Fruit fly (Drosophila melanogaster): ENCODE data around the gene Meics.
A peak's percentile ranks its signal among the peaks of the same experiment; 100 is the strongest.

Meics gene

DNA sequence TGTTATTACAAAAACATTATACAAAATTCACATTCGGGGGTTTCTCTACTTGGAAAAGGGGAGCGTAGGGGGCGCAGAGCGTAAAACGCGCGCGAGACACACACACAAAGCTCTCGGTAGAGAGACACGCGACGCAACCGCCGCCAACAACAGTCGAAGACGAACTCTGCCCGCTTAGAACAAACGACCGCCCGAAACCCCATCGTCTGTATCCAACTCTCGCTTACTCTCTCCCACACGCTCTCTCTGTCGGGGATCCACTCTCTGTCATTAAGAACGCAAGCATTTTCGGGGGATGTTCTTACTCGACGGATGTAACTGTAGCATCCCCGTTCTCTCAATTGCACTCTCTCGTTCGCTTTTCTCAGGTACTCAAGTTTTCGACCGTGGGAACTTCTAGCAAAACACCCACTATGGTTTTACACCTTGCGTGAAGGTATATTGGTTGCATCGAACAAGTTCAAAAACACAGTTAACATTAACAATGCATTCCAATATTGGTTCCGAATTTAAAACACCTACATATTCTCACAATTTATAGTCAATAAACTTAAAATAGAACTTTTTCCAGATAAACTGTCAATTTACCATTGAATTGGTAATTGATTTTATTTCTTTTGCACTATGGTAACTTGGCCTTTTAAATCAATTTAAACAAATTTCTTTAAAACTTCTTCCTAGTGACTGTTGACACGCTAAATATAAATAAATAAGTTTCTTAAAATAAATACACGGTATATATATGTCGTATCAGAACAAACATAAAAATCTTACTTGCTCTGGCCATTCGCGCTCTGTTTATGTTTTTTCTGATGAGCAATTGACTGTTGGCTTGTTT is 44.5 kb downstream of the Meics start:
- peak in 1 of 3 experiments; percentile 96 for TF ChIP-seq lola (GFP tag; optimal IDR thresholded peaks at IDR 0.05)
- peak; percentile 92 for TF ChIP-seq CG13624 (GFP tag; optimal IDR thresholded peaks at IDR 0.05)
- peak; percentile 94 for TF ChIP-seq Hsf (GFP tag; optimal IDR thresholded peaks at IDR 0.05)
- no peak for TF ChIP-seq sim (GFP tag; IDR thresholded peaks at IDR 0.05)
- peak; percentile 84 for TF ChIP-seq kay (GFP tag; optimal IDR thresholded peaks at IDR 0.05)
- TF ChIP-seq CG13123 (GFP tag; optimal IDR thresholded peaks at IDR 0.05) = peak; percentile 84
- peak; percentile 82 for TF ChIP-seq CG11723 (GFP tag; optimal IDR thresholded peaks at IDR 0.05)
- TF ChIP-seq CG2202 (tag; optimal IDR thresholded peaks at IDR 0.05) = peak; percentile 86
- peak; percentile 92 for TF ChIP-seq D19A (tag; optimal IDR thresholded peaks at IDR 0.05)
- peak; percentile 61 for TF ChIP-seq B-H1 (GFP tag; IDR thresholded peaks at IDR 0.05)
- peak; percentile 95 for TF ChIP-seq Oli (tag; optimal IDR thresholded peaks at IDR 0.05)
- peak; percentile 85 for TF ChIP-seq Rfx (GFP tag; IDR thresholded peaks at IDR 0.05)
- TF ChIP-seq hkb (optimal IDR thresholded peaks at IDR 0.05) = no peak
- peak; percentile 70 for TF ChIP-seq hkb (GFP tag; IDR thresholded peaks at IDR 0.05)
- peak; percentile 46 for TF ChIP-seq unc-4 (GFP tag; IDR thresholded peaks at IDR 0.05; ENCODE audit: partially characterized antibody)
- peak; percentile 89 for TF ChIP-seq CG8388 (GFP tag; optimal IDR thresholded peaks at IDR 0.05)
- peak; percentile 95 for TF ChIP-seq Meics (GFP tag; optimal IDR thresholded peaks at IDR 0.05)
- peak; percentile 86 for TF ChIP-seq HHEX (GFP tag; optimal IDR thresholded peaks at IDR 0.05)
- peak; percentile 76 for TF ChIP-seq HLHmδ (GFP tag; optimal IDR thresholded peaks at IDR 0.05)
- TF ChIP-seq grau (tag; optimal IDR thresholded peaks at IDR 0.05) = peak; percentile 94
- peak; percentile 22; the same call in 1 of the 2 replicates for TF ChIP-seq Doc2 (GFP tag; IDR thresholded peaks at IDR 0.05)
- peak; percentile 99 for TF ChIP-seq sens (GFP tag)
- peak; percentile 91 for TF ChIP-seq slp2 (GFP tag; optimal IDR thresholded peaks at IDR 0.05)
- no peak for TF ChIP-seq gce (GFP tag; IDR thresholded peaks at IDR 0.05)
- peak; percentile 92 for TF ChIP-seq tin (GFP tag; optimal IDR thresholded peaks at IDR 0.05)
- TF ChIP-seq CG9215 (GFP tag; IDR thresholded peaks at IDR 0.05) = peak; percentile 82
- TF ChIP-seq nom (GFP tag; optimal IDR thresholded peaks at IDR 0.05) = peak; percentile 39
- TF ChIP-seq CG18599 (GFP tag; optimal IDR thresholded peaks at IDR 0.05) = peak; percentile 93
- TF ChIP-seq bbx (GFP tag; IDR thresholded peaks at IDR 0.05; ENCODE audit: partially characterized antibody) = peak; percentile 56
- TF ChIP-seq CG1233 (GFP tag; optimal IDR thresholded peaks at IDR 0.05) = peak; percentile 93
- TF ChIP-seq tna (GFP tag; IDR thresholded peaks at IDR 0.05; ENCODE audit: partially characterized antibody) = no peak; the same call in 1 of the 2 replicates
- TF ChIP-seq CG17612 (GFP tag; IDR thresholded peaks at IDR 0.05) = peak; percentile 47
- TF ChIP-seq dmrt11E (tag; optimal IDR thresholded peaks at IDR 0.05) = peak; percentile 94
- peak; percentile 42 for TF ChIP-seq CG7987 (GFP tag; optimal IDR thresholded peaks at IDR 0.05)
- peak; percentile 70; the same call in 1 of the 2 replicates for TF ChIP-seq ranshi (GFP tag; IDR thresholded peaks at IDR 0.05)
- TF ChIP-seq otp (GFP tag; IDR thresholded peaks at IDR 0.05) = peak; percentile 48; the same call in 1 of the 3 replicates
- peak; percentile 91 for TF ChIP-seq Max (GFP tag; optimal IDR thresholded peaks at IDR 0.05)
- TF ChIP-seq CG15269 (tag; optimal IDR thresholded peaks at IDR 0.05) = peak; percentile 90
- TF ChIP-seq pho (GFP tag; optimal IDR thresholded peaks at IDR 0.05) = peak; percentile 90
- peak; percentile 94 for TF ChIP-seq BtbVII (GFP tag; optimal IDR thresholded peaks at IDR 0.05)
- TF ChIP-seq CG7271 (tag; optimal IDR thresholded peaks at IDR 0.05) = peak; percentile 58
- no peak for TF ChIP-seq ham (GFP tag; IDR thresholded peaks at IDR 0.05)
- peak; percentile 70 for TF ChIP-seq psq (GFP tag; optimal IDR thresholded peaks at IDR 0.05)
- peak; percentile 70 for TF ChIP-seq Lhr (GFP tag; optimal IDR thresholded peaks at IDR 0.05)
- peak; percentile 93 for TF ChIP-seq cwo (GFP tag; optimal IDR thresholded peaks at IDR 0.05)
- TF ChIP-seq al (GFP tag; IDR thresholded peaks at IDR 0.05) = peak; percentile 80
- peak; percentile 61 for TF ChIP-seq CG10431 (GFP tag; optimal IDR thresholded peaks at IDR 0.05)
- peak; percentile 84 for TF ChIP-seq NC2β (GFP tag; optimal IDR thresholded peaks at IDR 0.05)

All from whole organism, embryonic.